Worm (Caenorhabditis elegans): ENCODE data around the gene T16G1.5.
A peak's percentile ranks its signal among the peaks of the same experiment; 100 is the strongest.

T16G1.5 gene

DNA sequence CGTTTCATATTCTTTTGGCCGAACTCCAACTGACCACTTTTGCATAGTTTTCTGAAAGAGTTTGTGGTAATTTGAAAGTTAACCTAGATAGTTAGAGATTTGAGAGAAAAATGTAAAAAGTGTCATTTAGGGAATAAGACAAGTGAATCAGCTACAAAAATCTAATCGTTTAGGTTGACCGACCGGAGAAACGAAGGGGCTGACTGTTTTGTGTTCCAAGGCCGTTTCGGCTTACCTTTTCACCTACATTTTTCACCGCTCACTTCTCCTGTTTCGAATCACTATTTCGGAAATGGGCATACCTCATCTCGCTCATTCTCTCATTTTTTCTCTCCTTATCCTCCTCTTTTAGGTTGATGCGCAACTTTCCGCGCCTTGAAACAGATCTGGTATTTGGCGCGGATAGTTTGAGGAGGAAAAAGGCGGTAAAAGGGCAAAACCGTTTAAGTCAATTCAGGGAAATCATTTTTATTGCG, 21.8 kb upstream of the T16G1.5 start, which contains the start of gene mpst-7:
mpst-7 (minus strand) TSS at position 51 of the 476 bp plus-strand sequence.
- TF ChIP-seq lin-11 (tag; optimal IDR thresholded peaks at IDR 0.05) (no peak), nhr-25 (tag; optimal IDR thresholded peaks at IDR 0.05) (peak; percentile 20), fos-1 (tag; optimal IDR thresholded peaks at IDR 0.05) (peak; percentile 35)

DNA sequence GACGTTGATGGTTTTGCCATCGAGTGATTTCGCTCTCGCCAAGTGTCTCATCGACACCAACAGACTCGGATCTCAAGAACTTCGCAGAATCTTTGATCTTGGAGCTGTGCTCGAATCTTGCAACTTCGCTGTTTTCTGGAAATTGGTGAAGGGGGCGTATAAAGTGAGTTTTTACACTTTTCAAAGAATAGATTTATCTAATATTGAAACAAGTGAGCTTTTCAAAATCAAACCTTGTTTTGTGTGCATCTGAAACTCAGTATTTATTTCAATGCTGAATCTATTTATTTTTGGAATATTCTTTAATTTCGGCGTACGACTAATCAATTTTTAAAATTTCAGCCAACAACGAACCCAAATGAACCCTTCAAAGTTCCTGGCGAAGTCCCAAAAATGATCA, 14.9 kb upstream of the T16G1.5 start:
- TF ChIP-seq nhr-77 (tag; optimal IDR thresholded peaks at IDR 0.05) (no peak), mab-5 (tag; optimal IDR thresholded peaks at IDR 0.05) (no peak), elt-3 (tag; optimal IDR thresholded peaks at IDR 0.05) (no peak), nhr-11 (tag; optimal IDR thresholded peaks at IDR 0.05) (no peak), lin-13 (GFP tag; optimal IDR thresholded peaks at IDR 0.05) (no peak), gmeb-1 (tag; optimal IDR thresholded peaks at IDR 0.05) (no peak), alr-1 (tag; optimal IDR thresholded peaks at IDR 0.05) (no peak), ama-1 (optimal IDR thresholded peaks at IDR 0.05) (no peak), zag-1 (tag; optimal IDR thresholded peaks at IDR 0.05) (no peak), mdl-1 (tag; optimal IDR thresholded peaks at IDR 0.05) (no peak), nhr-23 (tag; optimal IDR thresholded peaks at IDR 0.05) (no peak), ztf-1 (GFP tag; conservative IDR thresholded peaks at IDR 0.05) (no peak), skn-1 (tag; optimal IDR thresholded peaks at IDR 0.05) (no peak), aly-2 (tag; optimal IDR thresholded peaks at IDR 0.05) (no peak)

DNA sequence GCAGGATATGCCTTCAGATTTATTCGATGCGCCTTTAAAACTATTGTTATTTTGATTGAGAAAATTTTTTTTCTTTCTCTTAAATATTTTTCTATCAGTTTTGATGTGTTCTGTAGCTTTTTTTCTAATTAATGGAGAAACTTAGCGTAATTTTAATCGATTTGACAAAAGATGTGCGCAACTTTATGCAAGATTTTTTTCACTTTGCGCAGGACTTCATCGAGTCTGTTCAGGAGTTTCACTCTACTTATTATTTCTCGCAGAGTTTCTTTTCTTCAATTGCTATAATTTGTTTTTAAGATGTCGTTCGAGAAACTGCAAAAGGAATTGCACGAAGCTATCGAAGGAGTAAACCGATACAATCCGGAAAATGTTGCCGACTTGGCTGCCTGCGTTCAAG, 14.3 kb upstream of the T16G1.5 start, which contains the start of gene eif-3.K:
eif-3.K (plus strand) TSS at position 301 of the 400 bp plus-strand sequence.
- TF ChIP-seq lsy-2 (tag; optimal IDR thresholded peaks at IDR 0.05), result no peak
- TF ChIP-seq nhr-25 (tag; optimal IDR thresholded peaks at IDR 0.05), result no peak
- no peak for TF ChIP-seq ztf-4 (tag; optimal IDR thresholded peaks at IDR 0.05)
- TF ChIP-seq nhr-237 (tag; optimal IDR thresholded peaks at IDR 0.05), result no peak
- TF ChIP-seq blmp-1 (tag; optimal IDR thresholded peaks at IDR 0.05; ENCODE audit: insufficient read depth), result no peak
- no peak for TF ChIP-seq skn-1 (tag; optimal IDR thresholded peaks at IDR 0.05)
- TF ChIP-seq elt-3 (tag; optimal IDR thresholded peaks at IDR 0.05), result no peak
- no peak for TF ChIP-seq nhr-12 (tag; optimal IDR thresholded peaks at IDR 0.05)

DNA sequence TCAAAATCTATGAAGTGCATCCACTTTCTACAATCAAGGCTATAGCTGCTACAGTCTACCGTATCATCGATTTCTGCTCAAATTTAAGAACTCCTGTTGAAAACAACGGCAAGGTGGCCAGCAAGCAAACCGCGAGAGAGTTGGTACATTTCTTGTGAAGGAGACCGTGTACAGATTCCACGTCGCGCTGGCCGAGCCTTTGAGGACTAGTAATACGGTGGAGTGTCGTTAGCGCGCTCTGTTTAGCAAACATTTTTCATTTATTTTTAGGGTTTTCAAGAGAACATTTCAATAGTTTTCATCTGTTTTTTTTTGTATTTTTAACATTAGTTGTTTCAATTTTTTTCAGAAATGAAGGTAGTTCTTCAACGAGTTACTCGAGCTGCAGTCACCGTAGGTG, 12.9 kb upstream of the T16G1.5 start, which contains the start of gene pqn-68:
pqn-68 (plus strand) TSS at position 350 of the 400 bp plus-strand sequence.
- TF ChIP-seq ceh-16 (tag; optimal IDR thresholded peaks at IDR 0.05), result no peak
- no peak for TF ChIP-seq sem-4 (tag; optimal IDR thresholded peaks at IDR 0.05)
- TF ChIP-seq aly-2 (tag; optimal IDR thresholded peaks at IDR 0.05), result no peak
- no peak for TF ChIP-seq fos-1 (tag; optimal IDR thresholded peaks at IDR 0.05)
- no peak for TF ChIP-seq mab-5 (tag; optimal IDR thresholded peaks at IDR 0.05)
- TF ChIP-seq zag-1 (tag; optimal IDR thresholded peaks at IDR 0.05), result no peak
- peak; percentile 71 for TF ChIP-seq crh-2 (tag; optimal IDR thresholded peaks at IDR 0.05)
- no peak for TF ChIP-seq nhr-21 (tag; optimal IDR thresholded peaks at IDR 0.05)
- no peak for TF ChIP-seq mdl-1 (tag; optimal IDR thresholded peaks at IDR 0.05)
- TF ChIP-seq unc-55 (GFP tag; optimal IDR thresholded peaks at IDR 0.05), result peak; percentile 49
- no peak for TF ChIP-seq snpc-4 (tag; optimal IDR thresholded peaks at IDR 0.05)
- no peak for TF ChIP-seq lin-39 (tag; optimal IDR thresholded peaks at IDR 0.05)
- TF ChIP-seq ama-1 (optimal IDR thresholded peaks at IDR 0.05), result no peak
- no peak for TF ChIP-seq lin-13 (GFP tag; optimal IDR thresholded peaks at IDR 0.05)
- TF ChIP-seq dmd-4 (tag; optimal IDR thresholded peaks at IDR 0.05), result no peak
- TF ChIP-seq nhr-10 (tag; optimal IDR thresholded peaks at IDR 0.05), result no peak
- TF ChIP-seq lsy-2 (tag; optimal IDR thresholded peaks at IDR 0.05), result peak in 1 of 2 experiments; percentile 43
- no peak for TF ChIP-seq egl-27 (tag; optimal IDR thresholded peaks at IDR 0.05)
- TF ChIP-seq unc-62 (GFP tag; optimal IDR thresholded peaks at IDR 0.05), result no peak
- no peak for TF ChIP-seq elt-3 (tag; optimal IDR thresholded peaks at IDR 0.05)
- no peak for TF ChIP-seq ztf-4 (tag; optimal IDR thresholded peaks at IDR 0.05)
- TF ChIP-seq Y55F3AM.14 (GFP tag; optimal IDR thresholded peaks at IDR 0.05), result no peak
- TF ChIP-seq R02D3.7 (tag; optimal IDR thresholded peaks at IDR 0.05), result no peak
- TF ChIP-seq gmeb-1 (tag; optimal IDR thresholded peaks at IDR 0.05), result peak; percentile 23
- no peak for TF ChIP-seq nhr-12 (tag; optimal IDR thresholded peaks at IDR 0.05)
- no peak for TF ChIP-seq nhr-6 (tag; optimal IDR thresholded peaks at IDR 0.05)
- no peak for TF ChIP-seq nhr-25 (tag; optimal IDR thresholded peaks at IDR 0.05)
- no peak for TF ChIP-seq nhr-77 (tag; optimal IDR thresholded peaks at IDR 0.05)
- no peak for TF ChIP-seq nhr-237 (tag; optimal IDR thresholded peaks at IDR 0.05)
- TF ChIP-seq lin-11 (tag; optimal IDR thresholded peaks at IDR 0.05), result no peak
- no peak for TF ChIP-seq unc-39 (tag; optimal IDR thresholded peaks at IDR 0.05)
- no peak for TF ChIP-seq ztf-1 (GFP tag; conservative IDR thresholded peaks at IDR 0.05)
- TF ChIP-seq ceh-82 (tag; optimal IDR thresholded peaks at IDR 0.05), result no peak
- TF ChIP-seq alr-1 (tag; optimal IDR thresholded peaks at IDR 0.05), result no peak
- TF ChIP-seq skn-1 (tag; optimal IDR thresholded peaks at IDR 0.05), result no peak
- peak; percentile 40 for TF ChIP-seq nhr-129 (tag; optimal IDR thresholded peaks at IDR 0.05)
- TF ChIP-seq nhr-11 (tag; optimal IDR thresholded peaks at IDR 0.05), result no peak
- TF ChIP-seq C34F6.9 (tag; optimal IDR thresholded peaks at IDR 0.05), result peak; percentile 4
- no peak for TF ChIP-seq nhr-23 (tag; optimal IDR thresholded peaks at IDR 0.05)
- TF ChIP-seq mbf-1 (tag; optimal IDR thresholded peaks at IDR 0.05), result no peak
- no peak for TF ChIP-seq peb-1 (tag; optimal IDR thresholded peaks at IDR 0.05)
- no peak for TF ChIP-seq blmp-1 (tag; optimal IDR thresholded peaks at IDR 0.05; ENCODE audit: insufficient read depth)
- TF ChIP-seq ZK546.5 (tag; optimal IDR thresholded peaks at IDR 0.05), result no peak

Measured in whole organism, L2 larva.